Worm (Caenorhabditis elegans) whole organism, young adult: Measurements from ENCODE around the gene F26F4.8.

Source experiments
- B0336.3 ChIP-seq: fragments of 200-800 bp; sonication (Bioruptor generic); IDR thresholded peaks from 2 replicates; pipeline ENCODE4 v1.3.6; 2022; ENCODE audit warnings: missing genetic modification characterization, missing compliant biosample characterization
- C17E4.6 ChIP-seq: fragments of 200-800 bp; sonication (Bioruptor generic); IDR thresholded peaks from 2 replicates; pipeline ENCODE4 v1.3.6; 2022; ENCODE audit warnings: missing genetic modification reagents, missing genetic modification characterization, missing compliant biosample characterization
- F33H1.4 ChIP-seq: fragments of 200-800 bp; sonication (Bioruptor generic); IDR thresholded peaks from 2 replicates; pipeline ENCODE4 v1.3.6; 2022; ENCODE audit warnings: missing genetic modification reagents, missing genetic modification characterization, missing compliant biosample characterization
- K11D2.4 ChIP-seq: fragments of 200-800 bp; sonication (Bioruptor generic); IDR thresholded peaks from 2 replicates; pipeline ENCODE4 v1.3.6; 2022; ENCODE audit warnings: missing genetic modification reagents, missing genetic modification characterization, missing compliant biosample characterization
- T26A5.8 ChIP-seq: sonication (generic microtip); optimal IDR thresholded peaks from 2 replicates; lab custom pipeline; 2016; ENCODE audit warnings: missing genetic modification characterization, missing compliant biosample characterization
- Y53F4B.3 ChIP-seq: fragments of 200-800 bp; sonication (Bioruptor generic); IDR thresholded peaks from 2 replicates; pipeline ENCODE4 v1.3.6; 2022; ENCODE audit warnings: missing genetic modification reagents, missing genetic modification characterization, missing compliant biosample characterization
- Y53G8AR.9 ChIP-seq: fragments of 200-800 bp; sonication (Bioruptor generic); conservative IDR thresholded peaks from 2 replicates; pipeline ENCODE4 v1.3.6; 2022; ENCODE audit warnings: missing genetic modification reagents, missing genetic modification characterization, missing compliant biosample characterization
- Y95B8A.8 ChIP-seq: fragments of 200-800 bp; sonication (Bioruptor generic); IDR thresholded peaks from 2 replicates; pipeline ENCODE4 v1.3.6; 2022; ENCODE audit warnings: missing genetic modification reagents, missing genetic modification characterization, missing compliant biosample characterization
- athp-1 ChIP-seq: sonication (generic microtip); optimal IDR thresholded peaks from 2 replicates; lab custom pipeline; 2017; ENCODE audit warnings: mild to moderate bottlenecking, missing genetic modification characterization, missing compliant biosample characterization
- bed-2 ChIP-seq: fragments of 200-800 bp; sonication (Bioruptor generic); IDR thresholded peaks from 2 replicates; pipeline ENCODE4 v1.3.6; 2022; ENCODE audit warnings: missing genetic modification reagents, missing genetic modification characterization, missing compliant biosample characterization
- ceh-100 ChIP-seq: fragments of 200-800 bp; sonication (Bioruptor generic); IDR thresholded peaks from 2 replicates; pipeline ENCODE4 v1.3.6; 2022; ENCODE audit warnings: missing genetic modification reagents, missing genetic modification characterization, missing compliant biosample characterization
- ceh-27 ChIP-seq: fragments of 200-800 bp; sonication (Bioruptor generic); optimal IDR thresholded peaks from 2 replicates; lab custom pipeline; 2018; ENCODE audit warnings: mild to moderate bottlenecking, missing genetic modification characterization, moderate library complexity, missing compliant biosample characterization
- ceh-91 ChIP-seq: fragments of 200-800 bp; sonication (Bioruptor generic); IDR thresholded peaks from 2 replicates; pipeline ENCODE4 v1.3.6; 2022; ENCODE audit warnings: missing genetic modification reagents, missing genetic modification characterization, missing compliant biosample characterization
- chd-7 ChIP-seq: sonication (generic microtip); optimal IDR thresholded peaks from 2 replicates; lab custom pipeline; 2016; ENCODE audit warnings: mild to moderate bottlenecking, missing genetic modification characterization, moderate library complexity, missing compliant biosample characterization
- die-1 ChIP-seq: sonication (generic microtip); optimal IDR thresholded peaks from 2 replicates; lab custom pipeline; 2016; ENCODE audit warnings: missing genotype, mild to moderate bottlenecking, missing genetic modification characterization, missing compliant biosample characterization
- egrh-3 ChIP-seq: fragments of 200-800 bp; sonication (Bioruptor generic); IDR thresholded peaks from 2 replicates; pipeline ENCODE4 v1.3.6; 2022; ENCODE audit warnings: missing genetic modification reagents, missing genetic modification characterization, missing compliant biosample characterization
- ekl-4 ChIP-seq: fragments of 200-800 bp; sonication (Bioruptor generic); IDR thresholded peaks from 2 replicates; pipeline ENCODE4 v1.3.6; 2022; ENCODE audit warnings: missing genetic modification reagents, missing genetic modification characterization, missing compliant biosample characterization
- fkh-3 ChIP-seq: sonication (generic microtip); optimal IDR thresholded peaks from 2 replicates; lab custom pipeline; 2016; ENCODE audit warnings: mild to moderate bottlenecking, missing genetic modification characterization, missing compliant biosample characterization
- him-1 ChIP-seq: sonication (generic microtip); optimal IDR thresholded peaks from 2 replicates; lab custom pipeline; 2016; ENCODE audit warnings: missing genotype, missing genetic modification reagents, missing genetic modification characterization, missing compliant biosample characterization
- hlh-12 ChIP-seq: sonication (generic microtip); optimal IDR thresholded peaks from 2 replicates; lab custom pipeline; 2016; ENCODE audit warnings: missing genetic modification characterization, missing compliant biosample characterization
- let-526 ChIP-seq: fragments of 200-800 bp; sonication (Bioruptor generic); IDR thresholded peaks from 2 replicates; pipeline ENCODE4 v1.3.6; 2022; ENCODE audit warnings: missing genetic modification reagents, missing genetic modification characterization, missing compliant biosample characterization
- lin-26 ChIP-seq: fragments of 200-800 bp; sonication (Bioruptor generic); IDR thresholded peaks from 2 replicates; pipeline ENCODE4 v1.3.6; 2022; ENCODE audit warnings: missing genetic modification reagents, missing genetic modification characterization, missing compliant biosample characterization
- madf-6 ChIP-seq: fragments of 200-800 bp; sonication (Bioruptor generic); IDR thresholded peaks from 2 replicates; pipeline ENCODE4 v1.3.6; 2022; ENCODE audit warnings: missing genetic modification reagents, missing genetic modification characterization, missing compliant biosample characterization
- mxl-1 ChIP-seq: sonication (generic microtip); optimal IDR thresholded peaks from 2 replicates; lab custom pipeline; 2016; ENCODE audit warnings: missing genetic modification characterization, missing compliant biosample characterization
- pbrm-1 ChIP-seq: fragments of 200-800 bp; sonication (Bioruptor generic); IDR thresholded peaks from 2 replicates; pipeline ENCODE4 v1.3.6; 2022; ENCODE audit warnings: missing genetic modification reagents, missing genetic modification characterization, missing compliant biosample characterization
- rcor-1 ChIP-seq: fragments of 200-800 bp; sonication (Bioruptor generic); IDR thresholded peaks from 2 replicates; pipeline ENCODE4 v1.3.6; 2022; ENCODE audit warnings: missing genetic modification reagents, missing genetic modification characterization, missing compliant biosample characterization
- tbp1 ChIP-seq: fragments of 200-800 bp; sonication (Bioruptor generic); optimal IDR thresholded peaks from 2 replicates; lab custom pipeline; 2018; ENCODE audit warnings: mild to moderate bottlenecking, missing genetic modification characterization, missing compliant biosample characterization
- zfh-2 ChIP-seq: fragments of 200-800 bp; sonication (Bioruptor generic); conservative IDR thresholded peaks from 2 replicates; pipeline ENCODE4 v1.3.6; 2022; ENCODE audit warnings: missing genetic modification reagents, missing genetic modification characterization, missing compliant biosample characterization
- ztf-26 ChIP-seq: sonication (generic microtip); optimal IDR thresholded peaks from 2 replicates; lab custom pipeline; 2017; ENCODE audit warnings: missing genetic modification characterization, missing compliant biosample characterization
- ztf-28 ChIP-seq: fragments of 200-800 bp; sonication (Bioruptor generic); IDR thresholded peaks from 2 replicates; pipeline ENCODE4 v1.3.6; 2022; ENCODE audit warnings: missing genetic modification reagents, missing genetic modification characterization, missing compliant biosample characterization
- ztf-6 ChIP-seq: fragments of 200-800 bp; sonication (Bioruptor generic); IDR thresholded peaks from 2 replicates; pipeline ENCODE4 v1.3.6; 2022; ENCODE audit warnings: missing genetic modification reagents, missing genetic modification characterization, missing compliant biosample characterization

F26F4.8 gene

DNA sequence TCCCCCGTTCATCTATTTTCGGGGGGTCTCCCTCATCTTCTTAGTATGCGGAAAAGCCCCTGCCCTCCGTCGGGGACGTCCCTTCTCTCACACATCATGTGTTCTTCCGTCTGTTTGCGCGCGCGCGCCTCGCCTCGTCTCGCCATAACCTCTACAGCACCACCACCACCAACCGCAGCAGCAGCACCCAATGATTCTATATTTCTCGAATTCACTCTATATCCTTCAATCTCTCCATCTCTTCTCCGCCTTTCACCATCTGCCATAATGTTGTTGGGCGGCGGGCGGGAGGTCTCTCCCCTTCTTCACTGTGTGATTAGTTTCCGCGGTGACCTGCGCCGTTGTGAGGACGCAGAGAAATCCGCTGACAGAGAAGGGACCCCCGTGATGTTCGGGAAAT lies 42.1 kb upstream of the F26F4.8 start:
- TF ChIP-seq bed-2 (GFP tag; lab: Robert Waterston, UW): no peak
- no peak for TF ChIP-seq Y53F4B.3 (GFP tag; lab: Robert Waterston, UW)
- peak; percentile 56; the same call in 1 of the 2 replicates for TF ChIP-seq B0336.3
- TF ChIP-seq madf-6 (GFP tag; lab: Robert Waterston, UW): peak; percentile 45
- peak; percentile 48; the same call in 1 of the 2 replicates for TF ChIP-seq lin-26
- 0 out of 2 replicates have a peak, but pooled peaks have one; percentile 15 for TF ChIP-seq rcor-1 (GFP tag; lab: Robert Waterston, UW)
- TF ChIP-seq hlh-12 (tag; lab: Kevin White, UChicago): no peak
- 0 out of 2 replicates have a peak, but pooled peaks have one; percentile 21 for TF ChIP-seq ztf-28 (GFP tag; lab: Robert Waterston, UW)
- TF ChIP-seq egrh-3 (GFP tag; lab: Robert Waterston, UW): peak; percentile 71
- TF ChIP-seq athp-1 (tag; lab: Kevin White, UChicago): no peak
- TF ChIP-seq ztf-6 (GFP tag; lab: Robert Waterston, UW): peak; percentile 11; the same call in 1 of the 2 replicates
- peak; percentile 50 for TF ChIP-seq ceh-100 (GFP tag; lab: Robert Waterston, UW)
- 0 out of 2 replicates have a peak, but pooled peaks have one; percentile 20 for TF ChIP-seq C17E4.6
- 0 out of 2 replicates have a peak, but pooled peaks have one; percentile 35 for TF ChIP-seq pbrm-1
- TF ChIP-seq him-1 (tag; lab: Kevin White, UChicago): peak; percentile 5
- TF ChIP-seq Y95B8A.8 (GFP tag; lab: Robert Waterston, UW): no peak
- no peak for TF ChIP-seq K11D2.4 (GFP tag; lab: Robert Waterston, UW)
- no peak for TF ChIP-seq let-526 (GFP tag; lab: Robert Waterston, UW)
- no peak for TF ChIP-seq T26A5.8
- 0 out of 2 replicates have a peak, but pooled peaks have one; percentile 8 for TF ChIP-seq F33H1.4 (GFP tag; lab: Robert Waterston, UW)
- TF ChIP-seq zfh-2: peak; percentile 87
- TF ChIP-seq chd-7: peak; percentile 56
- TF ChIP-seq ceh-27: no peak
- peak; percentile 20 for TF ChIP-seq fkh-3 (tag; lab: Kevin White, UChicago)
- no peak for TF ChIP-seq mxl-1 (tag; lab: Kevin White, UChicago)

ce11 chrIII:4944213-4944612 lies 38.9 kb upstream of the F26F4.8 start, which contains the start of gene ntl-9:
ntl-9 (plus strand) TSS chrIII:4944513.
- no peak for TF ChIP-seq fkh-3 (tag; lab: Kevin White, UChicago)
- no peak for TF ChIP-seq ceh-91 (GFP tag; lab: Robert Waterston, UW)
- no peak for TF ChIP-seq die-1 (tag; lab: Kevin White, UChicago)

- no peak for TF ChIP-seq ekl-4 (GFP tag; lab: Robert Waterston, UW)
- 0 out of 2 replicates have a peak, but pooled peaks have one; percentile 17 for TF ChIP-seq Y53G8AR.9 (GFP tag; lab: Robert Waterston, UW)
- TF ChIP-seq tbp1 (GFP tag; lab: Kevin White, UChicago): no peak
- TF ChIP-seq ztf-26 (tag; lab: Kevin White, UChicago): no peak
Measured at ce11 chrIII:4939267-4939666, 34.0 kb upstream of the F26F4.8 start, which contains the start of gene rpb-2. rpb-2 (plus strand) TSS chrIII:4939567.

ce11 chrIII:4937022-4937421 lies 31.7 kb upstream of the F26F4.8 start, which contains the start of gene fsn-1:
fsn-1 (plus strand) TSS chrIII:4937322.
- TF ChIP-seq C17E4.6 (no peak), Y53G8AR.9 (GFP tag; lab: Robert Waterston, UW) (0 out of 2 replicates have a peak, but pooled peaks have one; percentile 21), madf-6 (GFP tag; lab: Robert Waterston, UW) (0 out of 2 replicates have a peak, but pooled peaks have one; percentile 37)
